Fruit fly (Drosophila melanogaster) whole organism, embryonic: ENCODE data around the gene CG6901.

Experiments
- CG10959 ChIP-seq: fragments of 200-800 bp; sonication (Bioruptor generic); IDR thresholded peaks from 2 replicates; pipeline ENCODE4 v1.3.6; 2022; ENCODE audit warnings: missing biosample characterization, missing genetic modification characterization
- CG13123 ChIP-seq: fragments of 200-800 bp; sonication (Bioruptor generic); optimal IDR thresholded peaks from 2 replicates; lab custom pipeline; 2016; ENCODE audit warnings: missing biosample characterization, missing genetic modification characterization
- CG13775 ChIP-seq: fragments of 200-800 bp; sonication (Bioruptor generic); optimal IDR thresholded peaks from 3 replicates; lab custom pipeline; 2017; ENCODE audit warnings: missing biosample characterization, mild to moderate bottlenecking, missing genetic modification characterization
- CG14014 ChIP-seq: fragments of 200-800 bp; sonication (Bioruptor generic); IDR thresholded peaks from 2 replicates; pipeline ENCODE4 v1.3.6; 2022; ENCODE audit warnings: missing biosample characterization, missing genetic modification characterization
- CG14860 ChIP-seq: fragments of 200-800 bp; sonication (Bioruptor generic); IDR thresholded peaks from 3 replicates; pipeline ENCODE4 v1.3.6; 2022; ENCODE audit warnings: missing biosample characterization, missing genetic modification characterization; ENCODE audit not compliant: partially characterized antibody
- CG17186 ChIP-seq: fragments of 200-800 bp; sonication (Bioruptor generic); optimal IDR thresholded peaks from 3 replicates; lab custom pipeline; 2017; ENCODE audit warnings: missing biosample characterization, missing genetic modification reagents, missing genetic modification characterization
- CG17328 ChIP-seq: fragments of 200-800 bp; sonication (Bioruptor generic); IDR thresholded peaks from 2 replicates; pipeline ENCODE4 v1.3.6; 2022; ENCODE audit warnings: missing biosample characterization, missing genetic modification characterization
- CG17802 ChIP-seq: fragments of 200-800 bp; sonication (Bioruptor generic); optimal IDR thresholded peaks from 2 replicates; lab custom pipeline; 2018; ENCODE audit warnings: missing biosample characterization, mild to moderate bottlenecking, missing genetic modification characterization, moderate library complexity
- CG1792 ChIP-seq: fragments of 200-800 bp; sonication (Bioruptor generic); optimal IDR thresholded peaks from 2 replicates; lab custom pipeline; 2016; ENCODE audit warnings: missing biosample characterization, missing genetic modification characterization
- CG3065 ChIP-seq: fragments of 200-800 bp; sonication (Bioruptor generic); optimal IDR thresholded peaks from 2 replicates; lab custom pipeline; 2016; ENCODE audit warnings: missing biosample characterization, missing genetic modification characterization
- CG32772 ChIP-seq: fragments of 200-800 bp; sonication (Bioruptor generic); IDR thresholded peaks from 2 replicates; pipeline ENCODE4 v1.3.6; 2022; ENCODE audit warnings: missing biosample characterization, missing genetic modification characterization
- CG33557 ChIP-seq: fragments of 200-800 bp; sonication (Bioruptor generic); optimal IDR thresholded peaks from 2 replicates; lab custom pipeline; 2019; ENCODE audit warnings: missing biosample characterization, mild to moderate bottlenecking, missing genetic modification characterization, moderate library complexity
- CG4404 ChIP-seq: fragments of 200-800 bp; sonication (Bioruptor generic); IDR thresholded peaks from 2 replicates; pipeline ENCODE4 v1.3.6; 2022; ENCODE audit warnings: missing biosample characterization, missing genetic modification characterization
- CG6272 ChIP-seq: fragments of 200-800 bp; sonication (Bioruptor generic); IDR thresholded peaks from 2 replicates; pipeline ENCODE4 v1.3.6; 2022; ENCODE audit warnings: missing biosample characterization, missing genetic modification characterization
- CG6683 ChIP-seq: fragments of 200-800 bp; sonication (Bioruptor generic); optimal IDR thresholded peaks from 2 replicates; lab custom pipeline; 2017; ENCODE audit warnings: missing biosample characterization, mild to moderate bottlenecking, missing genetic modification characterization, missing genetic modification reagents
- CG7556 ChIP-seq: fragments of 200-800 bp; sonication (Bioruptor generic); optimal IDR thresholded peaks from 2 replicates; lab custom pipeline; 2017; ENCODE audit warnings: missing biosample characterization, mild to moderate bottlenecking, missing genetic modification characterization
- CkIIα-i1 ChIP-seq: fragments of 200-800 bp; sonication (Bioruptor generic); IDR thresholded peaks from 2 replicates; pipeline ENCODE4 v1.3.6; 2022; ENCODE audit warnings: missing biosample characterization, missing genetic modification characterization
- CrebB ChIP-seq: fragments of 200-800 bp; sonication (Bioruptor generic); optimal IDR thresholded peaks from 3 replicates; lab custom pipeline; 2018; ENCODE audit warnings: missing biosample characterization, mild to moderate bottlenecking, missing genetic modification characterization
- D ChIP-seq, 2 experiments: fragments of 200-800 bp in 1 of 2; fragments of >200 bp in 1 of 2; sonication (Bioruptor generic) in 1 of 2; optimal IDR thresholded peaks; 2 replicates in 1 of 2; 3 replicates in 1 of 2; lab custom pipeline; 2017; ENCODE audit warnings: mild to moderate bottlenecking in 1 of 2, missing biosample characterization in 1 of 2, missing genetic modification characterization in 1 of 2, missing genetic modification reagents in 1 of 2
- Dip2 ChIP-seq: fragments of 200-800 bp; sonication (Bioruptor generic); IDR thresholded peaks from 2 replicates; pipeline ENCODE4 v1.3.6; 2022; ENCODE audit warnings: missing biosample characterization, missing genetic modification characterization
- Ets97D ChIP-seq: fragments of 200-800 bp; sonication (Bioruptor generic); optimal IDR thresholded peaks from 3 replicates; lab custom pipeline; 2016; ENCODE audit warnings: missing biosample characterization, missing genetic modification characterization
- Fer3 ChIP-seq: fragments of 200-800 bp; sonication (Bioruptor generic); optimal IDR thresholded peaks from 2 replicates; lab custom pipeline; 2018; ENCODE audit warnings: missing biosample characterization, mild to moderate bottlenecking, missing genetic modification characterization, moderate library complexity
- Hr3 ChIP-seq: fragments of 200-800 bp; sonication (Bioruptor generic); optimal IDR thresholded peaks from 3 replicates; lab custom pipeline; 2016; ENCODE audit warnings: missing biosample characterization, missing genetic modification characterization
- Mes4 ChIP-seq: fragments of 200-800 bp; sonication (Bioruptor generic); optimal IDR thresholded peaks from 2 replicates; lab custom pipeline; 2016; ENCODE audit warnings: missing biosample characterization, missing genetic modification characterization
- Six4 ChIP-seq: fragments of 200-800 bp; sonication (Bioruptor generic); optimal IDR thresholded peaks from 2 replicates; lab custom pipeline; 2016; ENCODE audit warnings: missing biosample characterization, missing genetic modification characterization
- amos ChIP-seq: fragments of 200-800 bp; sonication (Bioruptor generic); IDR thresholded peaks from 2 replicates; pipeline ENCODE4 v1.3.6; 2022; ENCODE audit warnings: missing biosample characterization, missing genetic modification characterization; ENCODE audit not compliant: partially characterized antibody
- ara ChIP-seq: fragments of 200-800 bp; sonication (Bioruptor generic); IDR thresholded peaks from 2 replicates; pipeline ENCODE4 v1.3.6; 2022; ENCODE audit warnings: missing biosample characterization, missing genetic modification characterization
- chif ChIP-seq, 2 experiments: fragments of 200-800 bp; sonication (Bioruptor generic); optimal IDR thresholded peaks; 3 replicates each; lab custom pipeline; 2016; ENCODE audit warnings: missing biosample characterization in 2 of 2, missing genetic modification characterization in 2 of 2
- chinmo ChIP-seq: fragments of 200-800 bp; sonication (Bioruptor generic); IDR thresholded peaks from 4 replicates; pipeline ENCODE4 v1.3.6; 2022; ENCODE audit warnings: missing biosample characterization, missing genetic modification characterization; ENCODE audit not compliant: partially characterized antibody
- corto ChIP-seq: fragments of 200-800 bp; sonication (Bioruptor generic); optimal IDR thresholded peaks from 2 replicates; lab custom pipeline; 2016; ENCODE audit warnings: missing biosample characterization, mild to moderate bottlenecking, missing genetic modification characterization, moderate library complexity
- crc ChIP-seq: fragments of 200-800 bp; sonication (Bioruptor generic); optimal IDR thresholded peaks from 2 replicates; lab custom pipeline; 2016; ENCODE audit warnings: missing biosample characterization, missing genetic modification characterization
- crp ChIP-seq, 2 experiments: fragments of 200-800 bp; sonication (Bioruptor generic); optimal IDR thresholded peaks; 2 replicates in 1 of 2; 3 replicates in 1 of 2; lab custom pipeline; 2017; ENCODE audit warnings: missing biosample characterization in 2 of 2, missing genetic modification characterization in 2 of 2, mild to moderate bottlenecking in 1 of 2, moderate library complexity in 1 of 2
- danr ChIP-seq: fragments of 200-800 bp; sonication (Bioruptor generic); IDR thresholded peaks from 2 replicates; pipeline ENCODE4 v1.3.6; 2022; ENCODE audit warnings: missing biosample characterization, missing genetic modification characterization
- dati ChIP-seq: fragments of 200-800 bp; sonication (Bioruptor generic); IDR thresholded peaks from 2 replicates; pipeline ENCODE4 v1.3.6; 2022; ENCODE audit warnings: missing biosample characterization, missing genetic modification characterization
- dmrt99B ChIP-seq: fragments of 200-800 bp; sonication (Bioruptor generic); optimal IDR thresholded peaks from 2 replicates; lab custom pipeline; 2018; ENCODE audit warnings: missing biosample characterization, mild to moderate bottlenecking, missing genetic modification characterization, moderate library complexity
- gsb ChIP-seq: fragments of 200-800 bp; sonication (Bioruptor generic); IDR thresholded peaks from 2 replicates; pipeline ENCODE4 v1.3.6; 2022; ENCODE audit warnings: missing biosample characterization, missing genetic modification characterization
- ind ChIP-seq: fragments of 200-800 bp; sonication (Bioruptor generic); optimal IDR thresholded peaks from 3 replicates; lab custom pipeline; 2016; ENCODE audit warnings: missing biosample characterization, missing genetic modification characterization
- knrl ChIP-seq: fragments of 200-800 bp; sonication (Bioruptor generic); IDR thresholded peaks from 3 replicates; pipeline ENCODE4 v1.3.6; 2022; ENCODE audit warnings: missing biosample characterization, missing genetic modification characterization; ENCODE audit not compliant: partially characterized antibody
- luna ChIP-seq: fragments of 200-800 bp; sonication (Bioruptor generic); optimal IDR thresholded peaks from 2 replicates; lab custom pipeline; 2016; ENCODE audit warnings: missing biosample characterization, missing genetic modification characterization
- mirr ChIP-seq: fragments of 200-800 bp; sonication (Bioruptor generic); optimal IDR thresholded peaks from 3 replicates; lab custom pipeline; 2018; ENCODE audit warnings: missing biosample characterization, mild to moderate bottlenecking, missing genetic modification characterization
- nau ChIP-seq: fragments of 200-800 bp; sonication (Bioruptor generic); optimal IDR thresholded peaks from 3 replicates; lab custom pipeline; 2017; ENCODE audit warnings: missing biosample characterization, mild to moderate bottlenecking, missing genetic modification characterization, missing genetic modification reagents
- otp ChIP-seq: fragments of 200-800 bp; sonication (Bioruptor generic); IDR thresholded peaks from 3 replicates; pipeline ENCODE4, ENCODE4 v1.3.6; 2022; ENCODE audit warnings: missing biosample characterization, missing genetic modification characterization
- pros ChIP-seq: fragments of 200-800 bp; sonication (Bioruptor generic); optimal IDR thresholded peaks from 3 replicates; lab custom pipeline; 2019; ENCODE audit warnings: missing biosample characterization, mild to moderate bottlenecking, missing genetic modification characterization, moderate library complexity
- pzg ChIP-seq: fragments of 200-800 bp; sonication (Bioruptor generic); optimal IDR thresholded peaks from 3 replicates; lab custom pipeline; 2018; ENCODE audit warnings: missing biosample characterization, mild to moderate bottlenecking, missing genetic modification characterization, moderate library complexity
- rib ChIP-seq: fragments of 200-800 bp; sonication (Bioruptor generic); IDR thresholded peaks from 2 replicates; pipeline ENCODE4 v1.3.6; 2022; ENCODE audit warnings: missing biosample characterization, missing genetic modification characterization
- salm ChIP-seq: fragments of 200-800 bp; sonication (Bioruptor generic); optimal IDR thresholded peaks from 2 replicates; lab custom pipeline; 2018; ENCODE audit warnings: missing biosample characterization, mild to moderate bottlenecking, missing genetic modification characterization
- sug ChIP-seq: fragments of 200-800 bp; optimal IDR thresholded peaks from 2 replicates; lab custom pipeline; 2019; ENCODE audit warnings: missing biosample characterization, mild to moderate bottlenecking, missing genetic modification characterization, moderate library complexity
- tap ChIP-seq: fragments of 200-800 bp; optimal IDR thresholded peaks from 3 replicates; lab custom pipeline; 2019; ENCODE audit warnings: missing biosample characterization, mild to moderate bottlenecking, missing genetic modification characterization, moderate library complexity
- ttk ChIP-seq: fragments of 200-800 bp; sonication (Bioruptor generic); IDR thresholded peaks from 2 replicates; pipeline ENCODE4 v2.1.2; 2022; ENCODE audit warnings: missing biosample characterization, missing genetic modification characterization
- twi ChIP-seq: fragments of 200-800 bp; optimal IDR thresholded peaks from 2 replicates; lab custom pipeline; 2019; ENCODE audit warnings: missing biosample characterization, mild to moderate bottlenecking, missing genetic modification characterization, moderate library complexity

CG6901 gene

dm6 chr3R:16282080-16282690, 41.0 kb upstream of the CG6901 start (continued):
- no peak for TF ChIP-seq CG6272 (GFP tag; lab: Robert Waterston, UW)
- peak; percentile 15 for TF ChIP-seq CG13775 (GFP tag; lab: Kevin White, UChicago)
- no peak for TF ChIP-seq CG4404 (GFP tag; lab: Robert Waterston, UW)
- TF ChIP-seq CG7556 (GFP tag; lab: Kevin White, UChicago) = no peak
- TF ChIP-seq CG10959 = no peak
- TF ChIP-seq pros = peak; percentile 68
- peak; percentile 98 for TF ChIP-seq sug
- TF ChIP-seq mirr (GFP tag; lab: Kevin White, UChicago) = no peak
- TF ChIP-seq danr (GFP tag; lab: Robert Waterston, UW) = no peak
- TF ChIP-seq crp (GFP tag; optimal IDR thresholded peaks at IDR 0.05; lab: Kevin White, UChicago) = peak; percentile 8 to 73
- no peak for TF ChIP-seq dmrt99B (tag; lab: Kevin White, UChicago)
- TF ChIP-seq CG17328 (GFP tag; lab: Robert Waterston, UW) = no peak
- peak; percentile 28; the same call in 1 of the 2 replicates for TF ChIP-seq CG32772
- TF ChIP-seq D (optimal IDR thresholded peaks at IDR 0.05; lab: Kevin White, UChicago) = no peak
- TF ChIP-seq D (GFP tag; optimal IDR thresholded peaks at IDR 0.05; lab: Kevin White, UChicago) = peak; percentile 38
- TF ChIP-seq chif (GFP tag; optimal IDR thresholded peaks at IDR 0.05; lab: Kevin White, UChicago) = no peak
- no peak for TF ChIP-seq tap (tag; lab: Kevin White, UChicago)
- TF ChIP-seq Fer3 (tag; lab: Kevin White, UChicago) = no peak
- TF ChIP-seq crc (GFP tag; lab: Kevin White, UChicago) = no peak
- TF ChIP-seq rib (GFP tag; lab: Robert Waterston, UW) = 0 out of 2 replicates have a peak, but pooled peaks have one; percentile 31
- TF ChIP-seq Six4 (GFP tag; lab: Kevin White, UChicago) = no peak
- no peak for TF ChIP-seq CG14014
- TF ChIP-seq CkIIα-i1 (GFP tag; lab: Robert Waterston, UW) = no peak
- TF ChIP-seq CG14860 (GFP tag; lab: Robert Waterston, UW) = no peak
- TF ChIP-seq dati = no peak
- TF ChIP-seq CG13123 (GFP tag; lab: Kevin White, UChicago) = no peak
- TF ChIP-seq amos (GFP tag; lab: Robert Waterston, UW) = no peak
- TF ChIP-seq otp (GFP tag; lab: Robert Waterston, UW) = no peak; the same call in 2 of the 3 replicates
- TF ChIP-seq ind = no peak
- no peak for TF ChIP-seq CG3065 (GFP tag; lab: Kevin White, UChicago)
- TF ChIP-seq Hr3 (GFP tag; lab: Kevin White, UChicago) = no peak
- TF ChIP-seq corto = no peak
- TF ChIP-seq twi (tag; lab: Kevin White, UChicago) = peak; percentile 96
- TF ChIP-seq Dip2 (GFP tag; lab: Robert Waterston, UW) = no peak
- TF ChIP-seq CG6683 (GFP tag; lab: Kevin White, UChicago) = no peak
- TF ChIP-seq CG33557 (GFP tag; lab: Kevin White, UChicago) = peak; percentile 2
- peak; percentile 75; the same call in 1 of the 4 replicates for TF ChIP-seq chinmo
- no peak for TF ChIP-seq pzg
- no peak for TF ChIP-seq gsb
- TF ChIP-seq nau = peak; percentile 15
- no peak for TF ChIP-seq Mes4 (GFP tag; lab: Kevin White, UChicago)
- no peak for TF ChIP-seq salm (tag; lab: Kevin White, UChicago)
- TF ChIP-seq knrl = no peak
- no peak for TF ChIP-seq CG17186 (GFP tag; lab: Kevin White, UChicago)
- TF ChIP-seq Ets97D (GFP tag; lab: Kevin White, UChicago) = no peak
- no peak for TF ChIP-seq ara
- no peak for TF ChIP-seq ttk (GFP tag; lab: Robert Waterston, UW)
- TF ChIP-seq CrebB (tag; lab: Kevin White, UChicago) = no peak
- peak; percentile 2 for TF ChIP-seq CG17802 (tag; lab: Kevin White, UChicago)
- no peak for TF ChIP-seq CG1792 (GFP tag; lab: Kevin White, UChicago)
- TF ChIP-seq luna (GFP tag; lab: Kevin White, UChicago) = no peak
